Worm (Caenorhabditis elegans) whole organism, late embryonic: ENCODE data around the gene nhr-46.

Experiments
- Y22D7AL.16 ChIP-seq: sonication (generic microtip); optimal IDR thresholded peaks from 2 replicates; lab custom pipeline; 2016; ENCODE audit warnings: missing genetic modification characterization, missing compliant biosample characterization
- fkh-10 ChIP-seq: fragments of 150-350 bp; optimal IDR thresholded peaks from 2 replicates; lab custom pipeline; 2014; ENCODE audit warnings: missing biosample characterization, missing genetic modification reagents, missing genetic modification characterization
- hlh-6 ChIP-seq: sonication (generic microtip); optimal IDR thresholded peaks from 2 replicates; lab custom pipeline; 2016; ENCODE audit warnings: missing genotype, missing genetic modification characterization, missing compliant biosample characterization
- pqm-1 ChIP-seq: sonication (generic microtip); optimal IDR thresholded peaks from 2 replicates; lab custom pipeline; 2016; ENCODE audit warnings: missing genetic modification characterization, missing compliant biosample characterization
- rnt-1 ChIP-seq: sonication (generic microtip); optimal IDR thresholded peaks from 2 replicates; lab custom pipeline; 2016; ENCODE audit warnings: missing genetic modification characterization, missing compliant biosample characterization
- syd-9 ChIP-seq: sonication (generic microtip); optimal IDR thresholded peaks from 2 replicates; lab custom pipeline; 2016; ENCODE audit warnings: mild to moderate bottlenecking, missing genetic modification characterization, moderate library complexity, missing compliant biosample characterization
- unc-42 ChIP-seq: sonication (generic microtip); optimal IDR thresholded peaks from 2 replicates; lab custom pipeline; 2016; ENCODE audit warnings: missing genotype, missing genetic modification characterization, missing compliant biosample characterization

DNA sequence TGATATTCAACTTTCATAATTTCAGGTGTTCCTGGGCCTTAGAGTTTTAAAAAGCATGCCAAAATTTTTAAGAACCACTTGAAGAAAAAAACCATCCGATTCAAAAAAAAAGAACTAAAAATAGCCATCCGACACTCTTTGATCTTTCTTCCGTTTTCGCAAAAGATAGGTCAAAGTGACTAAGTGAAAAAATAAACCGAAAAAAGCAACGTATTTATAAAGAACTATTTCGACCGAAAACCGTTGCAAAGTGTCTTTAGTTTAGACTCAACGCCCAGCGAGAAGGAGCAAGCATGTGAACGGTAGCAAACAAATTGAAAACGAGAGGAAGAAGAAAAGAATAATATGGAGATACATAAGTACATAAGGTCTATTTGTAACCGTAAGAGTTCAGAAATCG lies 26.0 kb upstream of the nhr-46 start:
- TF ChIP-seq pqm-1 (tag; lab: Kevin White, UChicago) = no peak
- TF ChIP-seq rnt-1 (tag; lab: Kevin White, UChicago) = no peak
- TF ChIP-seq syd-9 = no peak
- TF ChIP-seq hlh-6 (tag; lab: Kevin White, UChicago) = no peak
- no peak for TF ChIP-seq unc-42 (tag; lab: Kevin White, UChicago)
- no peak for TF ChIP-seq Y22D7AL.16
- no peak for TF ChIP-seq fkh-10 (GFP tag; lab: Kevin White, UChicago)
